Fruit fly (Drosophila melanogaster) whole organism, embryonic: Measurements from ENCODE around the gene lqf.

Source experiments
- B-H1 ChIP-seq: fragments of 200-800 bp; sonication (Bioruptor generic); IDR thresholded peaks from 3 replicates; pipeline ENCODE4 v1.3.6; 2022; ENCODE audit warnings: missing biosample characterization, missing genetic modification characterization
- Bdp1 ChIP-seq: fragments of 200-800 bp; sonication (Bioruptor generic); optimal IDR thresholded peaks from 3 replicates; lab custom pipeline; 2016; ENCODE audit warnings: missing biosample characterization, missing genetic modification characterization
- CG10209 ChIP-seq: fragments of 200-800 bp; sonication (Bioruptor generic); optimal IDR thresholded peaks from 3 replicates; lab custom pipeline; 2017; ENCODE audit warnings: missing biosample characterization, mild to moderate bottlenecking, missing genetic modification characterization, missing genetic modification reagents
- CG10462 ChIP-seq: fragments of 200-800 bp; sonication (Bioruptor generic); optimal IDR thresholded peaks from 2 replicates; lab custom pipeline; 2016; ENCODE audit warnings: missing biosample characterization, missing genetic modification characterization
- CG11456 ChIP-seq: fragments of 200-800 bp; sonication (Bioruptor generic); IDR thresholded peaks from 3 replicates; pipeline ENCODE4 v1.3.6; 2022; ENCODE audit warnings: missing biosample characterization, missing genetic modification characterization
- CG12659 ChIP-seq: fragments of 200-800 bp; sonication (Bioruptor generic); optimal IDR thresholded peaks from 3 replicates; lab custom pipeline; 2017; ENCODE audit warnings: mild to moderate bottlenecking, missing biosample characterization, missing genetic modification reagents, missing genetic modification characterization
- CG14965 ChIP-seq: fragments of 200-800 bp; sonication (Bioruptor generic); optimal IDR thresholded peaks from 2 replicates; lab custom pipeline; 2016; ENCODE audit warnings: missing biosample characterization, missing genetic modification characterization, borderline replicate concordance
- CG18619 ChIP-seq: fragments of 200-800 bp; sonication (Bioruptor generic); optimal IDR thresholded peaks from 3 replicates; lab custom pipeline; 2017; ENCODE audit warnings: missing biosample characterization, mild to moderate bottlenecking, missing genetic modification characterization
- CG2120 ChIP-seq: fragments of 200-800 bp; sonication (Bioruptor generic); optimal IDR thresholded peaks from 3 replicates; lab custom pipeline; 2016; ENCODE audit warnings: missing biosample characterization, missing genetic modification characterization
- CG32532 ChIP-seq: fragments of 200-800 bp; sonication (Bioruptor generic); IDR thresholded peaks from 2 replicates; pipeline ENCODE4 v1.3.6; 2022; ENCODE audit warnings: missing biosample characterization, missing genetic modification characterization
- CG4328 ChIP-seq: fragments of 200-800 bp; sonication (Bioruptor generic); optimal IDR thresholded peaks from 3 replicates; lab custom pipeline; 2017; ENCODE audit warnings: missing biosample characterization, missing genetic modification reagents, missing genetic modification characterization
- CG43689 ChIP-seq: fragments of 200-800 bp; sonication (Bioruptor generic); IDR thresholded peaks from 2 replicates; pipeline ENCODE4 v1.3.6; 2022; ENCODE audit warnings: missing biosample characterization, missing genetic modification characterization
- CG4820 ChIP-seq: fragments of 200-800 bp; sonication (Bioruptor generic); optimal IDR thresholded peaks from 3 replicates; lab custom pipeline; 2016; ENCODE audit warnings: missing biosample characterization, missing genetic modification characterization
- CG6683 ChIP-seq: fragments of 200-800 bp; sonication (Bioruptor generic); optimal IDR thresholded peaks from 2 replicates; lab custom pipeline; 2017; ENCODE audit warnings: missing biosample characterization, mild to moderate bottlenecking, missing genetic modification characterization, missing genetic modification reagents
- CG8290 ChIP-seq, 3 experiments: fragments of 200-800 bp; sonication (Bioruptor generic); optimal IDR thresholded peaks; 2 replicates each; lab custom pipeline; 2016 to 2019; ENCODE audit warnings: missing biosample characterization in 3 of 3, missing genetic modification characterization in 3 of 3, mild to moderate bottlenecking in 2 of 3, moderate library complexity in 1 of 3
- CkIIα-i1 ChIP-seq: fragments of 200-800 bp; sonication (Bioruptor generic); IDR thresholded peaks from 2 replicates; pipeline ENCODE4 v1.3.6; 2022; ENCODE audit warnings: missing biosample characterization, missing genetic modification characterization
- Dad ChIP-seq: fragments of 200-800 bp; sonication (Bioruptor generic); optimal IDR thresholded peaks from 3 replicates; lab custom pipeline; 2016; ENCODE audit warnings: missing biosample characterization, missing genetic modification characterization
- Deaf1 ChIP-seq: fragments of 200-800 bp; optimal IDR thresholded peaks from 3 replicates; lab custom pipeline; 2019; ENCODE audit warnings: missing biosample characterization, mild to moderate bottlenecking, missing genetic modification characterization, moderate library complexity
- E2f1 ChIP-seq: fragments of 200-800 bp; sonication (Bioruptor generic); IDR thresholded peaks from 2 replicates; pipeline ENCODE4 v1.3.6; 2022; ENCODE audit warnings: missing biosample characterization, missing genetic modification characterization
- HLHmδ ChIP-seq: fragments of 200-800 bp; sonication (Bioruptor generic); optimal IDR thresholded peaks from 2 replicates; lab custom pipeline; 2018; ENCODE audit warnings: missing biosample characterization, mild to moderate bottlenecking, missing genetic modification characterization, moderate library complexity
- Hmx ChIP-seq: fragments of 200-800 bp; sonication (Bioruptor generic); optimal IDR thresholded peaks from 2 replicates; lab custom pipeline; 2016; ENCODE audit warnings: missing biosample characterization, missing genetic modification characterization
- NC2α ChIP-seq: fragments of 200-800 bp; sonication (Bioruptor generic); optimal IDR thresholded peaks from 2 replicates; lab custom pipeline; 2016; ENCODE audit warnings: missing biosample characterization, missing genetic modification characterization
- NC2β ChIP-seq: fragments of 200-800 bp; sonication (Bioruptor generic); optimal IDR thresholded peaks from 2 replicates; lab custom pipeline; 2016; ENCODE audit warnings: missing biosample characterization, missing genetic modification characterization
- Oaz ChIP-seq: fragments of 200-800 bp; sonication (Bioruptor generic); IDR thresholded peaks from 2 replicates; pipeline ENCODE4 v1.3.6; 2022; ENCODE audit warnings: missing biosample characterization, missing genetic modification characterization
- Poxn ChIP-seq: fragments of 200-800 bp; sonication (Bioruptor generic); IDR thresholded peaks from 2 replicates; pipeline ENCODE4 v1.3.6; 2022; ENCODE audit warnings: missing biosample characterization, missing genetic modification characterization
- Sry-β ChIP-seq: fragments of 200-800 bp; sonication (Bioruptor generic); optimal IDR thresholded peaks from 2 replicates; lab custom pipeline; 2018; ENCODE audit warnings: missing biosample characterization, mild to moderate bottlenecking, missing genetic modification characterization, moderate library complexity
- Ssrp ChIP-seq: fragments of 200-800 bp; sonication (Bioruptor generic); optimal IDR thresholded peaks from 2 replicates; lab custom pipeline; 2018; ENCODE audit warnings: missing biosample characterization, mild to moderate bottlenecking, missing genetic modification characterization, moderate library complexity
- bbx ChIP-seq: fragments of 200-800 bp; sonication (Bioruptor generic); IDR thresholded peaks from 2 replicates; pipeline ENCODE4 v1.3.6; 2022; ENCODE audit warnings: missing biosample characterization, missing genetic modification characterization; ENCODE audit not compliant: partially characterized antibody
- btn ChIP-seq: fragments of 200-800 bp; sonication (Bioruptor generic); optimal IDR thresholded peaks from 2 replicates; lab custom pipeline; 2016; ENCODE audit warnings: missing biosample characterization, missing genetic modification characterization
- chn ChIP-seq: fragments of 200-800 bp; sonication (Bioruptor generic); optimal IDR thresholded peaks from 2 replicates; lab custom pipeline; 2016; ENCODE audit warnings: missing biosample characterization, missing genetic modification characterization
- croc ChIP-seq: fragments of 200-800 bp; sonication (Bioruptor generic); conservative IDR thresholded peaks from 3 replicates; pipeline ENCODE4 v1.3.6; 2022; ENCODE audit warnings: missing biosample characterization, missing genetic modification characterization
- crol ChIP-seq: fragments of 200-800 bp; sonication (Bioruptor generic); IDR thresholded peaks from 2 replicates; pipeline ENCODE4 v1.3.6; 2022; ENCODE audit warnings: missing biosample characterization, missing genetic modification characterization
- disco-r ChIP-seq: fragments of 200-800 bp; sonication (Bioruptor generic); optimal IDR thresholded peaks from 2 replicates; lab custom pipeline; 2016; ENCODE audit warnings: missing biosample characterization, missing genetic modification characterization
- eyg ChIP-seq: fragments of 200-800 bp; sonication (Bioruptor generic); optimal IDR thresholded peaks from 3 replicates; lab custom pipeline; 2016; ENCODE audit warnings: missing biosample characterization, missing genetic modification characterization
- fru ChIP-seq: fragments of >200 bp; optimal IDR thresholded peaks from 2 replicates; lab custom pipeline; 2017
- ftz-f1 ChIP-seq: fragments of 200-800 bp; sonication (Bioruptor generic); optimal IDR thresholded peaks from 2 replicates; lab custom pipeline; 2016; ENCODE audit warnings: missing biosample characterization, missing genetic modification characterization
- gt ChIP-seq: fragments of 200-800 bp; sonication (Bioruptor generic); IDR thresholded peaks from 2 replicates; pipeline ENCODE4 v1.3.6; 2022; ENCODE audit warnings: missing biosample characterization, missing genetic modification characterization
- hkb ChIP-seq, 2 experiments: fragments of 200-800 bp in 1 of 2; fragments of >200 bp in 1 of 2; sonication (Bioruptor generic) in 1 of 2; IDR thresholded peaks in 1 of 2; optimal IDR thresholded peaks in 1 of 2; 2 replicates each; pipeline versions ENCODE4 v1.3.6 to Lab custom; 2017 to 2022; ENCODE audit warnings: missing biosample characterization in 1 of 2, missing genetic modification characterization in 1 of 2
- maf-S ChIP-seq: fragments of 200-800 bp; sonication (Bioruptor generic); optimal IDR thresholded peaks from 2 replicates; lab custom pipeline; 2016; ENCODE audit warnings: missing biosample characterization, missing genetic modification characterization
- nerfin-1 ChIP-seq: fragments of 200-800 bp; sonication (Bioruptor generic); optimal IDR thresholded peaks from 3 replicates; lab custom pipeline; 2019; ENCODE audit warnings: missing biosample characterization, mild to moderate bottlenecking, missing genetic modification characterization, moderate library complexity
- nmo ChIP-seq: fragments of 200-800 bp; sonication (Bioruptor generic); optimal IDR thresholded peaks from 2 replicates; lab custom pipeline; 2018; ENCODE audit warnings: missing biosample characterization, mild to moderate bottlenecking, missing genetic modification characterization, moderate library complexity
- onecut ChIP-seq: fragments of 200-800 bp; sonication (Bioruptor generic); IDR thresholded peaks from 2 replicates; pipeline ENCODE4 v1.3.6; 2022; ENCODE audit warnings: missing biosample characterization, missing genetic modification characterization
- psq ChIP-seq: fragments of 200-800 bp; sonication (Bioruptor generic); optimal IDR thresholded peaks from 2 replicates; lab custom pipeline; 2017; ENCODE audit warnings: missing biosample characterization, missing genetic modification characterization
- repo ChIP-seq: fragments of 200-800 bp; sonication (Bioruptor generic); optimal IDR thresholded peaks from 2 replicates; lab custom pipeline; 2016; ENCODE audit warnings: missing biosample characterization, missing genetic modification characterization
- row ChIP-seq: fragments of 200-800 bp; sonication (Bioruptor generic); IDR thresholded peaks from 3 replicates; pipeline ENCODE4 v1.3.6; 2022; ENCODE audit warnings: missing biosample characterization, missing genetic modification characterization
- sens-2 ChIP-seq: fragments of 200-800 bp; sonication (Bioruptor generic); IDR thresholded peaks from 2 replicates; pipeline ENCODE4 v1.3.6; 2022; ENCODE audit warnings: missing biosample characterization, missing genetic modification characterization
- sisA ChIP-seq: fragments of 200-800 bp; sonication (Bioruptor generic); IDR thresholded peaks from 2 replicates; pipeline ENCODE4 v1.3.6; 2022; ENCODE audit warnings: missing biosample characterization, missing genetic modification characterization
- sob ChIP-seq: fragments of 200-800 bp; sonication (Bioruptor generic); IDR thresholded peaks from 2 replicates; pipeline ENCODE4 v1.3.6; 2022; ENCODE audit warnings: missing biosample characterization, missing genetic modification characterization
- vvl ChIP-seq: fragments of 200-800 bp; sonication (Bioruptor generic); IDR thresholded peaks from 2 replicates; pipeline ENCODE4 v1.3.6; 2022; ENCODE audit warnings: missing biosample characterization, missing genetic modification characterization
- yki ChIP-seq: fragments of >200 bp; optimal IDR thresholded peaks from 3 replicates; lab custom pipeline; 2018
- zfh2 ChIP-seq: fragments of 200-800 bp; sonication (Bioruptor generic); optimal IDR thresholded peaks from 2 replicates; lab custom pipeline; 2016; ENCODE audit warnings: missing biosample characterization, missing genetic modification characterization

The lqf gene

dm6 chr3L:7528380-7529080 lies at the start of gene lqf (continued):
- TF ChIP-seq sisA (GFP tag; lab: Robert Waterston, UW) = no peak
- no peak for TF ChIP-seq CG10209 (GFP tag; lab: Kevin White, UChicago)
- no peak for TF ChIP-seq CG10462 (GFP tag; lab: Kevin White, UChicago)
- TF ChIP-seq row (GFP tag; lab: Robert Waterston, UW) = peak; percentile 61
- TF ChIP-seq ftz-f1 (GFP tag; lab: Kevin White, UChicago) = no peak
- peak; percentile 59 for TF ChIP-seq nmo
- TF ChIP-seq btn (GFP tag; lab: Kevin White, UChicago) = no peak
- TF ChIP-seq nerfin-1 (tag; lab: Kevin White, UChicago) = peak; percentile 2
- TF ChIP-seq gt = no peak
- no peak for TF ChIP-seq B-H1 (GFP tag; lab: Robert Waterston, UW)
- no peak for TF ChIP-seq Hmx (GFP tag; lab: Kevin White, UChicago)
- TF ChIP-seq Oaz = no peak
- no peak for TF ChIP-seq CG4328 (GFP tag; lab: Kevin White, UChicago)
- TF ChIP-seq CG12659 (GFP tag; lab: Kevin White, UChicago) = peak; percentile 46
- peak; percentile 40 for TF ChIP-seq CG2120 (GFP tag; lab: Kevin White, UChicago)
- TF ChIP-seq Dad (GFP tag; lab: Kevin White, UChicago) = no peak
- TF ChIP-seq chn (GFP tag; lab: Kevin White, UChicago) = no peak
- TF ChIP-seq bbx (GFP tag; lab: Robert Waterston, UW) = peak; percentile 82
- no peak for TF ChIP-seq CG43689
- TF ChIP-seq eyg (GFP tag; lab: Kevin White, UChicago) = no peak
- no peak for TF ChIP-seq onecut (GFP tag; lab: Robert Waterston, UW)
- TF ChIP-seq fru (lab: Kevin White, UChicago) = no peak
- TF ChIP-seq CG18619 (GFP tag; lab: Kevin White, UChicago) = peak; percentile 5
- no peak for TF ChIP-seq Bdp1 (GFP tag; lab: Kevin White, UChicago)
- TF ChIP-seq Ssrp (tag; lab: Kevin White, UChicago) = no peak
- TF ChIP-seq repo (GFP tag; lab: Kevin White, UChicago) = no peak
- no peak for TF ChIP-seq NC2α
- no peak for TF ChIP-seq crol (GFP tag; lab: Robert Waterston, UW)
- TF ChIP-seq HLHmδ (GFP tag; lab: Kevin White, UChicago) = no peak
- no peak for TF ChIP-seq CG14965 (GFP tag; lab: Kevin White, UChicago)
- TF ChIP-seq CG32532 = peak; percentile 30
- no peak for TF ChIP-seq CkIIα-i1 (GFP tag; lab: Robert Waterston, UW)
- no peak for TF ChIP-seq Poxn (GFP tag; lab: Robert Waterston, UW)
- no peak for TF ChIP-seq NC2β
- no peak for TF ChIP-seq E2f1 (GFP tag; lab: Robert Waterston, UW)
- no peak for TF ChIP-seq Deaf1 (tag; lab: Kevin White, UChicago)
- no peak for TF ChIP-seq zfh2 (GFP tag; lab: Kevin White, UChicago)
- TF ChIP-seq sob (GFP tag; lab: Robert Waterston, UW) = 0 out of 2 replicates have a peak, but pooled peaks have one; percentile 23
- no peak for TF ChIP-seq maf-S
- TF ChIP-seq hkb (optimal IDR thresholded peaks at IDR 0.05; lab: Kevin White, UChicago) = no peak
- no peak for TF ChIP-seq hkb (GFP tag; IDR thresholded peaks at IDR 0.05; lab: Robert Waterston, UW)
- TF ChIP-seq vvl (GFP tag; lab: Robert Waterston, UW) = peak; percentile 12; the same call in 1 of the 2 replicates
- TF ChIP-seq Sry-β (GFP tag; lab: Kevin White, UChicago) = no peak
- no peak for TF ChIP-seq yki
- no peak for TF ChIP-seq CG8290 (GFP tag; optimal IDR thresholded peaks at IDR 0.05; lab: Kevin White, UChicago)
- TF ChIP-seq CG8290 (tag; optimal IDR thresholded peaks at IDR 0.05; lab: Kevin White, UChicago) = no peak
- peak; percentile 1 for TF ChIP-seq psq (GFP tag; lab: Kevin White, UChicago)
- no peak for TF ChIP-seq CG6683 (GFP tag; lab: Kevin White, UChicago)
- TF ChIP-seq croc (GFP tag; lab: Robert Waterston, UW) = no peak
- TF ChIP-seq CG4820 = no peak
- no peak for TF ChIP-seq sens-2 (GFP tag; lab: Robert Waterston, UW)
- TF ChIP-seq disco-r (GFP tag; lab: Kevin White, UChicago) = no peak
- TF ChIP-seq CG11456 (GFP tag; lab: Robert Waterston, UW) = no peak
